Worm (Caenorhabditis elegans): ENCODE results near the gene taf-11.1.

Gene taf-11.1

DNA sequence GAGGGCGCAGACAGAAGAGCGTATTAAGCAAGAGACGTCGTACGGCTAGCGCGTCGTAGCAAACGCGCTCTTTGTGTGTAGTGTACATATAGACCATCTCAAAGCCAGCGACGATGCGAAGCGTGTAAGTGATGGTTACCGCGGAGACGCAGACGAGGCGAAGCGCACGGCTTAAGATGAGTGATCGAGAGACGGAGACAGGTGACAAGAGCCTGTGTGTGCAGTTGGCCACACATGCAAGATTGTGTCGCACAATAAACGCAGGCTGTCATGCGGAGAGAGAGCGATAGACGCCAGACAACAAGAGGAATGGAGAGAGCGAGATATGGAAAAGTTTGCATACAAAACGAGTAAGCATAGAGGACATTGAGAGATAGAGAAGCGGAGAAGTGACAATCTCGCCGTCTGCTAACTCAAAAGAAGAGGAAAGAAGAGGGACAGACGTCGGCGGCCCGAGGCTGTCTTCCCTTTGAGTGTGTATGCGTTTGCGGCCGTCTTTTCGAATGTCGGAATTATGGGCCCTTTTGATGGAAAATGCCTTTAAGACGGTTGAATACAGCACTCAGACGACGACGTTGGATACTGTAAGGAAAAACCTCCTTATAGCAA, 32.1 kb upstream of the taf-11.1 start (continued):
- TF ChIP-seq unc-39 (tag; optimal IDR thresholded peaks at IDR 0.05) (no peak), nhr-25 (tag; optimal IDR thresholded peaks at IDR 0.05) (peak; percentile 85), ceh-28 (tag; optimal IDR thresholded peaks at IDR 0.05) (peak; percentile 73)

DNA sequence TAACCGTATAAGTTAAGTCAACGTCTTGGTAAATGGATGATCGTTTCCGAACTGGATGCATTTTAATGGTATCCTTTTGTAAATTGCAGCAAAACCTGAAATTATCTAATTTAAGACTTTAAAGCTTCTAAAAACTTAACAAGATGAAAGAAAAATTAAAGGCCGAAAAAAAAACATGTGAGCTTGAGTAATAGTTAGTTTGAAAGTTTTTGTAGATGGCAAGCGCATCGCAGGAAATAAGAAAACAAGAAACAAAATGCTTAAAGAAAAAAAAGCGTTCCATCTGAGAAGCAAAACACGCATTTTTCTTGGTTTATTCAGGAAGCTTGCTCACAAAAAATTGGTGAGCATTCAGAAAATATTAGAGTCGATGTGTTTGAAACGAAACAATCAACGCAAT, 19.2 kb upstream of the taf-11.1 start, which contains the start of gene rab-37:
rab-37 (minus strand) TSS at position 101 of the 400 bp plus-strand sequence.
- TF ChIP-seq aly-2 (tag; optimal IDR thresholded peaks at IDR 0.05) = no peak
- no peak for TF ChIP-seq nhr-76 (tag; optimal IDR thresholded peaks at IDR 0.05)
- TF ChIP-seq ama-1 (optimal IDR thresholded peaks at IDR 0.05) = no peak
- TF ChIP-seq ztf-11 (tag; optimal IDR thresholded peaks at IDR 0.05) = no peak
- no peak for TF ChIP-seq elt-2 (tag; optimal IDR thresholded peaks at IDR 0.05)
- no peak for TF ChIP-seq elt-3 (tag; optimal IDR thresholded peaks at IDR 0.05)
- TF ChIP-seq ceh-28 (tag; optimal IDR thresholded peaks at IDR 0.05) = no peak
- no peak for TF ChIP-seq nhr-77 (tag; optimal IDR thresholded peaks at IDR 0.05)
- no peak for TF ChIP-seq jun-1 (tag; optimal IDR thresholded peaks at IDR 0.05)
- no peak for TF ChIP-seq nhr-237 (tag; optimal IDR thresholded peaks at IDR 0.05)
- no peak for TF ChIP-seq nhr-12 (tag; optimal IDR thresholded peaks at IDR 0.05)
- TF ChIP-seq skn-1 (tag; optimal IDR thresholded peaks at IDR 0.05) = no peak
- no peak for TF ChIP-seq fkh-10 (GFP tag; optimal IDR thresholded peaks at IDR 0.05)
- TF ChIP-seq tbx-2 (tag; optimal IDR thresholded peaks at IDR 0.05) = no peak
- TF ChIP-seq nhr-28 (tag; optimal IDR thresholded peaks at IDR 0.05) = no peak
- no peak for TF ChIP-seq mdl-1 (tag; optimal IDR thresholded peaks at IDR 0.05)

DNA sequence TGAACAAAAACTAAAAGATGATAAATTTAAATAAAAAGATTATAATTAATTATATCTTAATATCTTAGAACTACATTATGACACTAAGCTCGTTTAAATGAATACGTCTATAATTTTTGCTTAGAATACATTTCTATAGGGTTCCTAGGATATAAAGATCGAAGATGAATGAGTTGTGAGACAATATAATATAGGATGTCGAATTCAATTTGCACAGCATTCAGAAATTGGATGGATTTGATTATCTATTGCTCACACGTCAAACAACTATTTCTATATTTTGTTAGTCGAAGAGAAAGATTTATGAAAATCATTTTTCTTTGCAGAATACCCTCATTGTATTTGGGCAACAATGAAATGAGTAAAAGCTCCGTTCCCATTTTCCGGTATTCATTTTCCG, 16.0 kb upstream of the taf-11.1 start:
- no peak for TF ChIP-seq lin-39 (tag; optimal IDR thresholded peaks at IDR 0.05)
- peak; percentile 45 for TF ChIP-seq fkh-10 (GFP tag; optimal IDR thresholded peaks at IDR 0.05)

DNA sequence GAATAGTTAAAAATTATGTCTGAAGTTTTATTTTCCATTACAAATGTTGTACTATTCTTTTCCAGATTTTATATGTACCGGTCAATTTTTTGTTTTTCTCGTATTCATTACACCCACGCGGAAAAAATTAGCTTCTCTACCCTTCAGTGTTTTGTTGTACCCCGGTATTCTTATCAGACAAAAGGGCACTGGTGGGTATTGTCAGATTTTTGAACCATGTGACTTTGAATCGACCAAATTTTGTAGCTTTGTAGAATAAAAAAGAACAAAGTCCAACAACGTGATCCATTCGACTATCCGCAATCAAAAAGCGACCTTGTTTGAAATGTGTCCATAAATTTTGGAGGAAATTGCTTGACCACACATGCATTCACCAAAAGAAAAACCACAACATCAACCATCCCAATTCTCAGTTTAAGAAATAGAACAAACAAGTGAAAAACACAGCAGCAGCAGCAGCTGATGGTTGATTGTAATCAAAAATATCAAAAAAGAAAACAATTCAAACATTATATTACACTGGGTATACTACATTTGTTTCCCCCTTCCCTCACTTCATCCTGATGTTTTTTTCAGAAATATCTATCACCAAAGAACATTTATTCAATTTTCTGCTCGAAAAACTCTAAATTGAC, 10.4 kb upstream of the taf-11.1 start:
- TF ChIP-seq pha-4 (tag; optimal IDR thresholded peaks at IDR 0.05) (peak; percentile 9), elt-2 (tag; optimal IDR thresholded peaks at IDR 0.05) (peak; percentile 42), fkh-2 (tag; optimal IDR thresholded peaks at IDR 0.05) (no peak), ceh-16 (tag; optimal IDR thresholded peaks at IDR 0.05) (no peak), fkh-10 (GFP tag; optimal IDR thresholded peaks at IDR 0.05) (no peak), jun-1 (tag; optimal IDR thresholded peaks at IDR 0.05) (peak; percentile 58), pqm-1 (tag; optimal IDR thresholded peaks at IDR 0.05) (peak; percentile 37), nhr-43 (tag; optimal IDR thresholded peaks at IDR 0.05; ENCODE audit: poor library complexity, severe bottlenecking) (peak; percentile 38), lin-39 (tag; optimal IDR thresholded peaks at IDR 0.05) (no peak), unc-62 (GFP tag; optimal IDR thresholded peaks at IDR 0.05) (no peak)

DNA sequence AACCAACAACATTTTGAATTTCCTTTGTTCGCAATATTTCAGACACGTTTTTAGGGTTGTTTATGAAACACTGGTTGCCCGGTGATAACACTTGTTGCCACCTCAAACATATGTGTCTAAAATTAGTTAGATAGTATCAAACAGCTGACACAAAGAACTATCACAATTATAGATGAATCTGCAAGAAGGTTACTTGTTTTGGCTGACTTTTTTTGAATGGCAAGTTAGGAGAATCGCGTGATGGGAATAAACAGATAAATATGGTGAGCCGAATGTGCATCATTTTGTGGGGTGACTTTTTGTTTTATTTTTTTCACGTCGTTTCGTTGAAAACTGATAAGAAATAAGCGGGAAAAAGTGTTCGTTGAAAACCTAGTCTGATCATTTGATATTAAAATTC, 9.8 kb upstream of the taf-11.1 start:
- no peak for TF ChIP-seq lsy-12 (tag; optimal IDR thresholded peaks at IDR 0.05)
- peak; percentile 89 for TF ChIP-seq elt-2 (tag; optimal IDR thresholded peaks at IDR 0.05)
- TF ChIP-seq nhr-76 (tag; optimal IDR thresholded peaks at IDR 0.05) = no peak
- no peak for TF ChIP-seq fos-1 (tag; optimal IDR thresholded peaks at IDR 0.05)
- TF ChIP-seq mml-1 (tag; optimal IDR thresholded peaks at IDR 0.05) = no peak
- no peak for TF ChIP-seq nhr-23 (tag; optimal IDR thresholded peaks at IDR 0.05)
- no peak for TF ChIP-seq hmg-11 (tag; optimal IDR thresholded peaks at IDR 0.05)
- no peak for TF ChIP-seq tbx-2 (tag; optimal IDR thresholded peaks at IDR 0.05)
- TF ChIP-seq fkh-10 (GFP tag; optimal IDR thresholded peaks at IDR 0.05) = no peak
- TF ChIP-seq eor-1 (tag; optimal IDR thresholded peaks at IDR 0.05) = no peak
- no peak for TF ChIP-seq sea-2 (GFP tag; optimal IDR thresholded peaks at IDR 0.05)
- peak; percentile 42 for TF ChIP-seq pha-4 (tag; optimal IDR thresholded peaks at IDR 0.05)
- no peak for TF ChIP-seq fkh-2 (tag; optimal IDR thresholded peaks at IDR 0.05)
- no peak for TF ChIP-seq egl-27 (tag; optimal IDR thresholded peaks at IDR 0.05)
- TF ChIP-seq ceh-82 (tag; optimal IDR thresholded peaks at IDR 0.05) = no peak
- no peak for TF ChIP-seq nhr-12 (tag; optimal IDR thresholded peaks at IDR 0.05)
- no peak for TF ChIP-seq daf-12 (tag; optimal IDR thresholded peaks at IDR 0.05)
- TF ChIP-seq lin-15B (tag; optimal IDR thresholded peaks at IDR 0.05) = no peak
- TF ChIP-seq elt-1 (tag; optimal IDR thresholded peaks at IDR 0.05) = peak; percentile 28
- peak; percentile 91 for TF ChIP-seq pqm-1 (tag; optimal IDR thresholded peaks at IDR 0.05)
- no peak for TF ChIP-seq nhr-43 (tag; optimal IDR thresholded peaks at IDR 0.05; ENCODE audit: poor library complexity, severe bottlenecking)
- TF ChIP-seq nhr-77 (tag; optimal IDR thresholded peaks at IDR 0.05) = no peak
- no peak for TF ChIP-seq zag-1 (tag; optimal IDR thresholded peaks at IDR 0.05)
- TF ChIP-seq snpc-4 (tag; optimal IDR thresholded peaks at IDR 0.05) = no peak
- no peak for TF ChIP-seq elt-3 (tag; optimal IDR thresholded peaks at IDR 0.05)
